Worm (Caenorhabditis elegans): ENCODE results near the gene F42A6.2.

DNA sequence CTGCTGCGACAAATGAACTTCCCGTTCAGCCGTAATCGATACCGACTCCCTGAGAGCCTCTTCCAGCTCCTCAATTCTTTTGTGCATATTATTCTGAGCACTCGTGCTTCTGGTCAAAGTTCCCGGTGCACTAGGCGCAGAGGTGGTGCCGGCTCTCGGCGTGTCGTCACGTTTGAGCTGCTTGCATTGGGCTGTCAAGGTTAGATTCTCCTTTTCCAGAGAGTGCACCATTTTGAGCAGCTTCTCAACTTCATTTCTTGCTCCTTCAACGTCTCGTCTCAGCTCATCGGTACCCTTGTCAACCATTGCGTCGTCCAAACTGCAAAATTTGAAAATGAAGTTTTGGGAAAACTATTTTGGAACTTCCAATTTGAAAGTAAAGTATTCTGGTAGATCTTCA is 4.2 kb downstream of the F42A6.2 start:
- TF ChIP-seq ceh-2 (tag; optimal IDR thresholded peaks at IDR 0.05) (no peak), lin-11 (tag; optimal IDR thresholded peaks at IDR 0.05) (no peak), sox-4 (tag; optimal IDR thresholded peaks at IDR 0.05) (no peak), hlh-6 (tag; optimal IDR thresholded peaks at IDR 0.05) (no peak)
